Worm (Caenorhabditis elegans) whole organism, L1 larva: Measurements from ENCODE around the gene F46H5.5.

ENCODE experiments used
- C04F5.9 ChIP-seq: sonication (generic microtip); optimal IDR thresholded peaks from 2 replicates; lab custom pipeline; 2016; ENCODE audit warnings: missing genetic modification characterization, missing compliant biosample characterization
- C16A3.4 ChIP-seq: fragments of 150-350 bp; optimal IDR thresholded peaks from 2 replicates; lab custom pipeline; 2014; ENCODE audit warnings: missing biosample characterization, missing genetic modification characterization
- F16B12.6 ChIP-seq: fragments of 150-350 bp; optimal IDR thresholded peaks from 2 replicates; lab custom pipeline; 2014; ENCODE audit warnings: missing biosample characterization, missing genetic modification characterization
- aha-1 ChIP-seq: fragments of 150-350 bp; optimal IDR thresholded peaks from 2 replicates; lab custom pipeline; 2014; ENCODE audit warnings: missing biosample characterization, missing genetic modification characterization
- ama-1 ChIP-seq: fragments of 150-350 bp; optimal IDR thresholded peaks from 2 replicates; lab custom pipeline; 2014
- blmp-1 ChIP-seq: fragments of 150-350 bp; optimal IDR thresholded peaks from 2 replicates; lab custom pipeline; 2014; ENCODE audit warnings: missing biosample characterization, missing genetic modification characterization
- ceh-82 ChIP-seq, 3 experiments: fragments of 150-350 bp in 1 of 3; sonication (generic microtip) in 2 of 3; optimal IDR thresholded peaks; 2 replicates each; lab custom pipeline; 2014 to 2017; ENCODE audit warnings: missing biosample characterization in 3 of 3, missing genetic modification characterization in 3 of 3
- efl-1 ChIP-seq, 4 experiments: fragments of 150-350 bp; optimal IDR thresholded peaks in 3 of 4; peaks in 1 of 4; 1 replicate in 1 of 4; 2 replicates in 3 of 4; lab custom pipeline; 2014; ENCODE audit warnings: missing biosample characterization in 2 of 4, missing genetic modification characterization in 2 of 4, missing genetic modification reagents in 2 of 4
- egl-13 ChIP-seq: sonication (generic microtip); optimal IDR thresholded peaks from 2 replicates; lab custom pipeline; 2016; ENCODE audit warnings: missing genotype, missing genetic modification reagents, missing genetic modification characterization, missing compliant biosample characterization
- egl-27 ChIP-seq, 2 experiments: fragments of 150-350 bp in 1 of 2; sonication (generic microtip); optimal IDR thresholded peaks; 3 replicates each; lab custom pipeline; 2017 to 2018; ENCODE audit warnings: missing biosample characterization in 2 of 2, missing genetic modification characterization in 2 of 2, missing genetic modification reagents in 2 of 2
- elt-2 ChIP-seq: sonication (generic microtip); optimal IDR thresholded peaks from 2 replicates; lab custom pipeline; 2016; ENCODE audit warnings: missing genetic modification characterization, mild to moderate bottlenecking, inconsistent platforms, missing compliant biosample characterization, missing genetic modification reagents
- elt-3 ChIP-seq, 6 experiments: fragments of 150-350 bp in 1 of 6; sonication (generic microtip); optimal IDR thresholded peaks; 2 replicates each; lab custom pipeline; 2017 to 2018; ENCODE audit warnings: missing biosample characterization in 6 of 6, missing genetic modification characterization in 6 of 6, inconsistent platforms in 1 of 6
- fkh-8 ChIP-seq: sonication (generic microtip); optimal IDR thresholded peaks from 2 replicates; lab custom pipeline; 2016; ENCODE audit warnings: mild to moderate bottlenecking, missing genetic modification characterization, missing compliant biosample characterization
- grh-1 ChIP-seq: fragments of 200-800 bp; sonication (Bioruptor generic); IDR thresholded peaks from 2 replicates; pipeline ENCODE4 v1.3.6; 2022; ENCODE audit warnings: missing genetic modification reagents, missing genetic modification characterization, missing compliant biosample characterization
- irx-1 ChIP-seq: sonication (generic microtip); optimal IDR thresholded peaks from 2 replicates; lab custom pipeline; 2016; ENCODE audit warnings: missing genetic modification characterization, missing compliant biosample characterization
- lin-13 ChIP-seq: fragments of 150-350 bp; optimal IDR thresholded peaks from 2 replicates; lab custom pipeline; 2014; ENCODE audit warnings: missing biosample characterization, missing genetic modification reagents, missing genetic modification characterization
- lin-14 ChIP-seq: fragments of 200-800 bp; sonication (Bioruptor generic); optimal IDR thresholded peaks from 2 replicates; lab custom pipeline; 2018; ENCODE audit warnings: mild to moderate bottlenecking, missing genetic modification characterization, moderate library complexity, missing compliant biosample characterization
- lin-35 ChIP-seq, 2 experiments: fragments of 150-350 bp; optimal IDR thresholded peaks; 2 replicates each; lab custom pipeline; 2014; ENCODE audit warnings: missing biosample characterization in 2 of 2, missing genetic modification characterization in 2 of 2, missing genetic modification reagents in 2 of 2
- lin-39 ChIP-seq: fragments of 150-350 bp; optimal IDR thresholded peaks from 2 replicates; lab custom pipeline; 2014; ENCODE audit warnings: missing biosample characterization, missing genetic modification reagents, missing genetic modification characterization
- lir-3 ChIP-seq: sonication (generic microtip); optimal IDR thresholded peaks from 2 replicates; lab custom pipeline; 2016; ENCODE audit warnings: mild to moderate bottlenecking, missing genetic modification characterization, moderate library complexity, missing compliant biosample characterization; ENCODE audit not compliant: poor library complexity
- lsy-2 ChIP-seq, 2 experiments: fragments of 150-350 bp; optimal IDR thresholded peaks; 2 replicates each; lab custom pipeline; 2014; ENCODE audit warnings: missing biosample characterization in 2 of 2, missing genetic modification characterization in 2 of 2
- mef-2 ChIP-seq: fragments of 150-350 bp; optimal IDR thresholded peaks from 2 replicates; lab custom pipeline; 2014; ENCODE audit warnings: missing biosample characterization, missing genetic modification characterization
- nhr-11 ChIP-seq: fragments of 150-350 bp; optimal IDR thresholded peaks from 2 replicates; lab custom pipeline; 2014; ENCODE audit warnings: missing biosample characterization, missing genetic modification characterization
- nhr-12 ChIP-seq: sonication (generic microtip); optimal IDR thresholded peaks from 2 replicates; lab custom pipeline; 2017; ENCODE audit warnings: missing biosample characterization, missing genetic modification characterization
- nhr-19 ChIP-seq: fragments of 200-800 bp; sonication (Bioruptor generic); conservative IDR thresholded peaks from 2 replicates; pipeline ENCODE4 v1.3.6; 2022; ENCODE audit warnings: missing genetic modification characterization, missing compliant biosample characterization
- nhr-20 ChIP-seq: sonication (generic microtip); optimal IDR thresholded peaks from 2 replicates; lab custom pipeline; 2016; ENCODE audit warnings: mild to moderate bottlenecking, missing genetic modification characterization, missing compliant biosample characterization
- nhr-237 ChIP-seq: fragments of 150-350 bp; optimal IDR thresholded peaks from 2 replicates; lab custom pipeline; 2014; ENCODE audit warnings: missing biosample characterization, missing genetic modification characterization
- nhr-28 ChIP-seq: fragments of 150-350 bp; optimal IDR thresholded peaks from 2 replicates; lab custom pipeline; 2014; ENCODE audit warnings: missing biosample characterization, missing genetic modification characterization
- nhr-47 ChIP-seq: sonication (generic microtip); optimal IDR thresholded peaks from 2 replicates; lab custom pipeline; 2016; ENCODE audit warnings: mild to moderate bottlenecking, missing genetic modification characterization, moderate library complexity, missing compliant biosample characterization
- nhr-71 ChIP-seq: sonication (generic microtip); optimal IDR thresholded peaks from 2 replicates; lab custom pipeline; 2016; ENCODE audit warnings: mild to moderate bottlenecking, missing genetic modification characterization, moderate library complexity, missing compliant biosample characterization
- nhr-76 ChIP-seq: sonication (generic microtip); optimal IDR thresholded peaks from 2 replicates; lab custom pipeline; 2017; ENCODE audit warnings: missing biosample characterization, missing genetic modification characterization
- nhr-77 ChIP-seq: fragments of 150-350 bp; optimal IDR thresholded peaks from 2 replicates; lab custom pipeline; 2014; ENCODE audit warnings: missing biosample characterization, missing genetic modification characterization
- nhr-84 ChIP-seq: sonication (generic microtip); optimal IDR thresholded peaks from 2 replicates; lab custom pipeline; 2017; ENCODE audit warnings: missing biosample characterization, missing genetic modification characterization
- pag-3 ChIP-seq: sonication (generic microtip); optimal IDR thresholded peaks from 2 replicates; lab custom pipeline; 2017; ENCODE audit warnings: missing genetic modification characterization, mild to moderate bottlenecking, missing compliant biosample characterization, antibody characterized with exemption, borderline replicate concordance; ENCODE audit not compliant: insufficient read depth
- pax-3 ChIP-seq: fragments of 200-800 bp; sonication (Bioruptor generic); optimal IDR thresholded peaks from 2 replicates; lab custom pipeline; 2018; ENCODE audit warnings: mild to moderate bottlenecking, missing genetic modification characterization, moderate library complexity, missing compliant biosample characterization
- skn-1 ChIP-seq: fragments of 150-350 bp; optimal IDR thresholded peaks from 2 replicates; lab custom pipeline; 2014; ENCODE audit warnings: missing biosample characterization, missing genetic modification characterization
- snu-23 ChIP-seq: sonication (generic microtip); optimal IDR thresholded peaks from 2 replicates; lab custom pipeline; 2016; ENCODE audit warnings: missing genetic modification characterization, missing compliant biosample characterization
- sox-4 ChIP-seq: sonication (generic microtip); optimal IDR thresholded peaks from 2 replicates; lab custom pipeline; 2016; ENCODE audit warnings: missing genetic modification characterization, missing compliant biosample characterization
- sptf-1 ChIP-seq: fragments of 150-350 bp; optimal IDR thresholded peaks from 2 replicates; lab custom pipeline; 2014; ENCODE audit warnings: missing biosample characterization, missing genetic modification characterization
- unc-130 ChIP-seq: fragments of 150-350 bp; optimal IDR thresholded peaks from 2 replicates; lab custom pipeline; 2017; ENCODE audit warnings: missing biosample characterization, missing genetic modification characterization, inconsistent platforms
- unc-30 ChIP-seq: sonication (generic microtip); optimal IDR thresholded peaks from 2 replicates; lab custom pipeline; 2017; ENCODE audit warnings: missing biosample characterization, missing genetic modification characterization
- unc-62 ChIP-seq: fragments of 150-350 bp; optimal IDR thresholded peaks from 2 replicates; lab custom pipeline; 2014; ENCODE audit warnings: missing biosample characterization, missing genetic modification reagents, missing genetic modification characterization
- unc-98 ChIP-seq: fragments of 200-800 bp; sonication (Bioruptor generic); IDR thresholded peaks from 2 replicates; pipeline ENCODE4 v1.3.6; 2022; ENCODE audit warnings: missing genetic modification characterization, missing compliant biosample characterization
- xbp-1 ChIP-seq: sonication (generic microtip); optimal IDR thresholded peaks from 2 replicates; lab custom pipeline; 2016; ENCODE audit warnings: missing genetic modification characterization, missing compliant biosample characterization
- zip-4 ChIP-seq: fragments of 200-800 bp; sonication (Bioruptor generic); optimal IDR thresholded peaks from 2 replicates; lab custom pipeline; 2018; ENCODE audit warnings: mild to moderate bottlenecking, missing genetic modification characterization, moderate library complexity, missing compliant biosample characterization
- ztf-4 ChIP-seq: fragments of 150-350 bp; optimal IDR thresholded peaks from 2 replicates; lab custom pipeline; 2014; ENCODE audit warnings: missing biosample characterization, missing genetic modification characterization

The F46H5.5 gene

ce11 chrX:7290859-7291628 is 34.3 kb upstream of the F46H5.5 start:
- TF ChIP-seq aha-1, result no peak
- no peak for TF ChIP-seq lir-3 (tag; lab: Kevin White, UChicago)
- TF ChIP-seq lsy-2 (tag; optimal IDR thresholded peaks at IDR 0.05; lab: Kevin White, UChicago), result peak in 1 of 2 experiments; percentile 3
- peak; percentile 21 for TF ChIP-seq irx-1
- peak; percentile 31 for TF ChIP-seq lin-14 (GFP tag; lab: Kevin White, UChicago)
- TF ChIP-seq ama-1, result no peak
- no peak for TF ChIP-seq nhr-76 (tag; lab: Kevin White, UChicago)
- peak; percentile 18 for TF ChIP-seq nhr-77 (tag; lab: Kevin White, UChicago)
- TF ChIP-seq nhr-19 (GFP tag; lab: Robert Waterston, UW), result no peak
- no peak for TF ChIP-seq efl-1 (optimal IDR thresholded peaks at IDR 0.05; lab: Kevin White, UChicago)
- TF ChIP-seq efl-1 (GFP tag; optimal IDR thresholded peaks at IDR 0.05 in 1 of 2; lab: Kevin White, UChicago), result peak in 1 of 2 experiments; percentile 27

- TF ChIP-seq nhr-77 (tag; lab: Kevin White, UChicago) (no peak), unc-98 (GFP tag; lab: Robert Waterston, UW) (no peak), grh-1 (GFP tag; lab: Robert Waterston, UW) (no peak)
- TF ChIP-seq, all 84 proteins: peak for 0
These were observed 32.8 kb upstream of the F46H5.5 start for ce11 chrX:7289565-7289964.

- peak in 1 of 2 experiments; percentile 4 for TF ChIP-seq lin-35 (GFP tag; optimal IDR thresholded peaks at IDR 0.05; lab: Kevin White, UChicago)
- TF ChIP-seq nhr-77 (tag; lab: Kevin White, UChicago), result peak; percentile 27
- TF ChIP-seq aha-1, result no peak
- peak; percentile 19 to 21 for TF ChIP-seq efl-1 (optimal IDR thresholded peaks at IDR 0.05; lab: Kevin White, UChicago)
- no peak for TF ChIP-seq efl-1 (GFP tag; optimal IDR thresholded peaks at IDR 0.05 in 1 of 2; lab: Kevin White, UChicago)
- no peak for TF ChIP-seq nhr-28 (tag; lab: Kevin White, UChicago)
- TF ChIP-seq C16A3.4, result peak; percentile 1
- TF ChIP-seq ceh-82 (tag; optimal IDR thresholded peaks at IDR 0.05; lab: Kevin White, UChicago), result peak in 1 of 3 experiments; percentile 48
- TF ChIP-seq lir-3 (tag; lab: Kevin White, UChicago), result no peak
- TF ChIP-seq nhr-19 (GFP tag; lab: Robert Waterston, UW), result no peak
- TF ChIP-seq nhr-11 (tag; lab: Kevin White, UChicago), result no peak
- no peak for TF ChIP-seq lin-39 (tag; lab: Kevin White, UChicago)
- peak; percentile 59 for TF ChIP-seq nhr-47 (tag; lab: Kevin White, UChicago)
- TF ChIP-seq nhr-237 (tag; lab: Kevin White, UChicago), result no peak
- TF ChIP-seq elt-3 (tag; optimal IDR thresholded peaks at IDR 0.05; lab: Kevin White, UChicago), result no peak
- no peak for TF ChIP-seq nhr-84 (tag; lab: Kevin White, UChicago)
- no peak for TF ChIP-seq blmp-1 (tag; lab: Kevin White, UChicago)
- no peak for TF ChIP-seq skn-1
- TF ChIP-seq lin-14 (GFP tag; lab: Kevin White, UChicago), result peak; percentile 94
- no peak for TF ChIP-seq ztf-4
- TF ChIP-seq pag-3 (tag; lab: Kevin White, UChicago), result no peak
- no peak for TF ChIP-seq egl-27 (tag; optimal IDR thresholded peaks at IDR 0.05; lab: Kevin White, UChicago)
- peak; percentile 70 for TF ChIP-seq fkh-8 (tag; lab: Kevin White, UChicago)
- peak; percentile 29 for TF ChIP-seq xbp-1 (tag; lab: Kevin White, UChicago)
- no peak for TF ChIP-seq mef-2 (tag; lab: Kevin White, UChicago)
- peak; percentile 63 for TF ChIP-seq egl-13 (tag; lab: Kevin White, UChicago)
- TF ChIP-seq nhr-20 (tag; lab: Kevin White, UChicago), result peak; percentile 9
- peak; percentile 62 for TF ChIP-seq nhr-71 (tag; lab: Kevin White, UChicago)
- TF ChIP-seq sox-4 (tag; lab: Kevin White, UChicago), result no peak
- no peak for TF ChIP-seq nhr-12 (tag; lab: Kevin White, UChicago)
- TF ChIP-seq lin-13 (GFP tag; lab: Kevin White, UChicago), result no peak
- TF ChIP-seq sptf-1 (tag; lab: Kevin White, UChicago), result no peak
- no peak for TF ChIP-seq unc-30
- no peak for TF ChIP-seq elt-2 (tag; lab: Kevin White, UChicago)
- TF ChIP-seq F16B12.6, result no peak
- no peak for TF ChIP-seq unc-62
- no peak for TF ChIP-seq C04F5.9
- TF ChIP-seq nhr-76 (tag; lab: Kevin White, UChicago), result no peak
- no peak for TF ChIP-seq pax-3
- TF ChIP-seq zip-4 (GFP tag; lab: Kevin White, UChicago), result no peak
- no peak for TF ChIP-seq unc-130
- peak; percentile 31 for TF ChIP-seq snu-23 (GFP tag; lab: Kevin White, UChicago)
These were observed 28.0 kb upstream of the F46H5.5 start for ce11 chrX:7284724-7285184.
